Worm (Caenorhabditis elegans): ENCODE results near the gene F59D12.3.

- TF ChIP-seq flt-1 (GFP tag; IDR thresholded peaks at IDR 0.05): peak; percentile 34; the same call in 1 of the 2 replicates
- no peak for TF ChIP-seq med-1 (GFP tag; optimal IDR thresholded peaks at IDR 0.05; ENCODE audit: insufficient read depth)
- TF ChIP-seq ztf-23 (GFP tag; IDR thresholded peaks at IDR 0.05): 0 out of 2 replicates have a peak, but pooled peaks have one; percentile 23
Observed at ce11 chrX:15613745-15614229, 37.0 kb downstream of the F59D12.3 start, which contains the start of gene K09E9.3.

Data from whole organism, midembryonic.